Worm (Caenorhabditis elegans): Measurements from ENCODE around the gene H01M10.1.

DNA sequence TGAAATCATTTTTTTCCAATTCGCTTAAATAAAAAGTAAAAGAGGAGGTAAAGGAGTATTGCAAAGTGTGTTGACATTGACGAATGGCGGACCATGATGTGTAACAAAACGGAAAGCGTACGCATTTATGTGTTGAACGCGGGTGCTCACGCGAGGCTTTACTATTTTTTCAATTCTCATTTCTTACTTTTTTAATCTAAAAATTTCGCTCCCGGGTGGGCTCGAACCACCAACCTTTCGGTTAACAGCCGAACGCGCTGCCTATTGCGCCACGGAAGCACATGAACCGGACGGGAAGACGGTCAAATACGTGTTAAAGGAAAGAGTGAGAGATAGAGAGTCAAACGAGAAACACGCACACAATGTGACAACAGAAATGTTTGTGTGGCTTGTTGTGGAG lies 31.1 kb downstream of the H01M10.1 start:
- TF ChIP-seq ztf-11 (tag; optimal IDR thresholded peaks at IDR 0.05) (no peak), lsy-2 (tag; optimal IDR thresholded peaks at IDR 0.05) (no peak)

Data from whole organism, mixed stage, embryonic.